Worm (Caenorhabditis elegans) whole organism, L1 larva: ENCODE data around the gene F41G4.13.
A peak's percentile ranks its signal among the peaks of the same experiment; 100 is the strongest.

Experiments
- F16B12.6 ChIP-seq: fragments of 150-350 bp; optimal IDR thresholded peaks from 2 replicates; lab custom pipeline; 2014; ENCODE audit warnings: missing biosample characterization, missing genetic modification characterization
- alr-1 ChIP-seq: fragments of 200-800 bp; sonication (Bioruptor generic); optimal IDR thresholded peaks from 2 replicates; lab custom pipeline; 2018; ENCODE audit warnings: borderline replicate concordance, mild to moderate bottlenecking, missing genetic modification characterization, missing compliant biosample characterization
- ama-1 ChIP-seq: fragments of 150-350 bp; optimal IDR thresholded peaks from 2 replicates; lab custom pipeline; 2014
- blmp-1 ChIP-seq: fragments of 150-350 bp; optimal IDR thresholded peaks from 2 replicates; lab custom pipeline; 2014; ENCODE audit warnings: missing biosample characterization, missing genetic modification characterization
- ces-1 ChIP-seq: fragments of 150-350 bp; optimal IDR thresholded peaks from 2 replicates; lab custom pipeline; 2014; ENCODE audit warnings: missing biosample characterization, missing genetic modification reagents, missing genetic modification characterization
- dsc-1 ChIP-seq: sonication (generic microtip); optimal IDR thresholded peaks from 2 replicates; lab custom pipeline; 2016; ENCODE audit warnings: mild to moderate bottlenecking, missing genetic modification characterization, missing compliant biosample characterization
- efl-1 ChIP-seq, 4 experiments: fragments of 150-350 bp; optimal IDR thresholded peaks in 3 of 4; peaks in 1 of 4; 1 replicate in 1 of 4; 2 replicates in 3 of 4; lab custom pipeline; 2014; ENCODE audit warnings: missing biosample characterization in 2 of 4, missing genetic modification characterization in 2 of 4, missing genetic modification reagents in 2 of 4
- egl-13 ChIP-seq: sonication (generic microtip); optimal IDR thresholded peaks from 2 replicates; lab custom pipeline; 2016; ENCODE audit warnings: missing genotype, missing genetic modification reagents, missing genetic modification characterization, missing compliant biosample characterization
- egl-27 ChIP-seq, 2 experiments: fragments of 150-350 bp in 1 of 2; sonication (generic microtip); optimal IDR thresholded peaks; 3 replicates each; lab custom pipeline; 2017 to 2018; ENCODE audit warnings: missing biosample characterization in 2 of 2, missing genetic modification characterization in 2 of 2, missing genetic modification reagents in 2 of 2
- elt-2 ChIP-seq: sonication (generic microtip); optimal IDR thresholded peaks from 2 replicates; lab custom pipeline; 2016; ENCODE audit warnings: missing genetic modification characterization, mild to moderate bottlenecking, inconsistent platforms, missing compliant biosample characterization, missing genetic modification reagents
- fkh-10 ChIP-seq: sonication (generic microtip); optimal IDR thresholded peaks from 2 replicates; lab custom pipeline; 2017; ENCODE audit warnings: missing biosample characterization, missing genetic modification reagents, missing genetic modification characterization
- fkh-4 ChIP-seq: sonication (generic microtip); optimal IDR thresholded peaks from 2 replicates; lab custom pipeline; 2016; ENCODE audit warnings: missing compliant biosample characterization, missing genetic modification characterization, borderline replicate concordance
- fkh-8 ChIP-seq: sonication (generic microtip); optimal IDR thresholded peaks from 2 replicates; lab custom pipeline; 2016; ENCODE audit warnings: mild to moderate bottlenecking, missing genetic modification characterization, missing compliant biosample characterization
- grh-1 ChIP-seq: fragments of 200-800 bp; sonication (Bioruptor generic); IDR thresholded peaks from 2 replicates; pipeline ENCODE4 v1.3.6; 2022; ENCODE audit warnings: missing genetic modification reagents, missing genetic modification characterization, missing compliant biosample characterization
- hlh-17 ChIP-seq: fragments of 200-800 bp; sonication (Bioruptor generic); optimal IDR thresholded peaks from 2 replicates; lab custom pipeline; 2018; ENCODE audit warnings: missing genetic modification characterization, mild to moderate bottlenecking, missing compliant biosample characterization, moderate library complexity, borderline replicate concordance
- hlh-4 ChIP-seq: sonication (generic microtip); optimal IDR thresholded peaks from 2 replicates; lab custom pipeline; 2016; ENCODE audit warnings: mild to moderate bottlenecking, missing genetic modification characterization, missing compliant biosample characterization
- hpl-2 ChIP-seq: fragments of 150-350 bp; optimal IDR thresholded peaks from 2 replicates; lab custom pipeline; 2014; ENCODE audit warnings: missing biosample characterization, missing genetic modification reagents, missing genetic modification characterization
- irx-1 ChIP-seq: sonication (generic microtip); optimal IDR thresholded peaks from 2 replicates; lab custom pipeline; 2016; ENCODE audit warnings: missing genetic modification characterization, missing compliant biosample characterization
- jun-1 ChIP-seq: fragments of 150-350 bp; optimal IDR thresholded peaks from 2 replicates; lab custom pipeline; 2014; ENCODE audit warnings: missing biosample characterization, missing genetic modification reagents, missing genetic modification characterization
- lin-13 ChIP-seq: fragments of 150-350 bp; optimal IDR thresholded peaks from 2 replicates; lab custom pipeline; 2014; ENCODE audit warnings: missing biosample characterization, missing genetic modification reagents, missing genetic modification characterization
- lin-15B ChIP-seq: fragments of 150-350 bp; sonication (generic microtip); optimal IDR thresholded peaks from 3 replicates; lab custom pipeline; 2014; ENCODE audit warnings: missing biosample characterization, missing genetic modification characterization
- lin-35 ChIP-seq, 2 experiments: fragments of 150-350 bp; optimal IDR thresholded peaks; 2 replicates each; lab custom pipeline; 2014; ENCODE audit warnings: missing biosample characterization in 2 of 2, missing genetic modification characterization in 2 of 2, missing genetic modification reagents in 2 of 2
- lir-3 ChIP-seq: sonication (generic microtip); optimal IDR thresholded peaks from 2 replicates; lab custom pipeline; 2016; ENCODE audit warnings: mild to moderate bottlenecking, missing genetic modification characterization, moderate library complexity, missing compliant biosample characterization; ENCODE audit not compliant: poor library complexity
- lsy-2 ChIP-seq, 2 experiments: fragments of 150-350 bp; optimal IDR thresholded peaks; 2 replicates each; lab custom pipeline; 2014; ENCODE audit warnings: missing biosample characterization in 2 of 2, missing genetic modification characterization in 2 of 2
- mdl-1 ChIP-seq, 2 experiments: fragments of 150-350 bp; optimal IDR thresholded peaks; 2 replicates each; lab custom pipeline; 2014 to 2017; ENCODE audit warnings: missing biosample characterization in 2 of 2, missing genetic modification characterization in 2 of 2, inconsistent platforms in 1 of 2
- mep-1 ChIP-seq: fragments of 150-350 bp; optimal IDR thresholded peaks from 2 replicates; lab custom pipeline; 2014; ENCODE audit warnings: missing biosample characterization, missing genetic modification characterization
- nhr-11 ChIP-seq: fragments of 150-350 bp; optimal IDR thresholded peaks from 2 replicates; lab custom pipeline; 2014; ENCODE audit warnings: missing biosample characterization, missing genetic modification characterization
- nhr-12 ChIP-seq: sonication (generic microtip); optimal IDR thresholded peaks from 2 replicates; lab custom pipeline; 2017; ENCODE audit warnings: missing biosample characterization, missing genetic modification characterization
- nhr-47 ChIP-seq: sonication (generic microtip); optimal IDR thresholded peaks from 2 replicates; lab custom pipeline; 2016; ENCODE audit warnings: mild to moderate bottlenecking, missing genetic modification characterization, moderate library complexity, missing compliant biosample characterization
- nhr-71 ChIP-seq: sonication (generic microtip); optimal IDR thresholded peaks from 2 replicates; lab custom pipeline; 2016; ENCODE audit warnings: mild to moderate bottlenecking, missing genetic modification characterization, moderate library complexity, missing compliant biosample characterization
- nhr-77 ChIP-seq: fragments of 150-350 bp; optimal IDR thresholded peaks from 2 replicates; lab custom pipeline; 2014; ENCODE audit warnings: missing biosample characterization, missing genetic modification characterization
- nhr-84 ChIP-seq: sonication (generic microtip); optimal IDR thresholded peaks from 2 replicates; lab custom pipeline; 2017; ENCODE audit warnings: missing biosample characterization, missing genetic modification characterization
- nhr-85 ChIP-seq: sonication (generic microtip); peaks from one replicate; lab custom pipeline; 2016; ENCODE audit warnings: missing genetic modification characterization, inconsistent platforms, missing compliant biosample characterization
- nhr-90 ChIP-seq: sonication (generic microtip); optimal IDR thresholded peaks from 2 replicates; lab custom pipeline; 2016; ENCODE audit warnings: mild to moderate bottlenecking, missing genetic modification characterization, missing compliant biosample characterization; ENCODE audit not compliant: poor library complexity
- pax-3 ChIP-seq: fragments of 200-800 bp; sonication (Bioruptor generic); optimal IDR thresholded peaks from 2 replicates; lab custom pipeline; 2018; ENCODE audit warnings: mild to moderate bottlenecking, missing genetic modification characterization, moderate library complexity, missing compliant biosample characterization
- rnt-1 ChIP-seq: sonication (generic microtip); optimal IDR thresholded peaks from 2 replicates; lab custom pipeline; 2016; ENCODE audit warnings: mild to moderate bottlenecking, missing genetic modification characterization, moderate library complexity, missing compliant biosample characterization
- skn-1 ChIP-seq: fragments of 150-350 bp; optimal IDR thresholded peaks from 2 replicates; lab custom pipeline; 2014; ENCODE audit warnings: missing biosample characterization, missing genetic modification characterization
- snpc-4 ChIP-seq: fragments of 150-350 bp; optimal IDR thresholded peaks from 2 replicates; lab custom pipeline; 2014; ENCODE audit warnings: missing biosample characterization, missing genetic modification characterization
- snu-23 ChIP-seq: sonication (generic microtip); optimal IDR thresholded peaks from 2 replicates; lab custom pipeline; 2016; ENCODE audit warnings: missing genetic modification characterization, missing compliant biosample characterization
- sox-4 ChIP-seq: sonication (generic microtip); optimal IDR thresholded peaks from 2 replicates; lab custom pipeline; 2016; ENCODE audit warnings: missing genetic modification characterization, missing compliant biosample characterization
- swsn-7 ChIP-seq: sonication (generic microtip); optimal IDR thresholded peaks from 2 replicates; lab custom pipeline; 2016; ENCODE audit warnings: missing genetic modification characterization, missing compliant biosample characterization
- tbx-2 ChIP-seq: sonication (generic microtip); optimal IDR thresholded peaks from 2 replicates; lab custom pipeline; 2016; ENCODE audit warnings: missing genetic modification characterization, missing compliant biosample characterization
- unc-30 ChIP-seq: sonication (generic microtip); optimal IDR thresholded peaks from 2 replicates; lab custom pipeline; 2017; ENCODE audit warnings: missing biosample characterization, missing genetic modification characterization
- unc-98 ChIP-seq: fragments of 200-800 bp; sonication (Bioruptor generic); IDR thresholded peaks from 2 replicates; pipeline ENCODE4 v1.3.6; 2022; ENCODE audit warnings: missing genetic modification characterization, missing compliant biosample characterization
- vab-15 ChIP-seq: sonication (generic microtip); optimal IDR thresholded peaks from 2 replicates; lab custom pipeline; 2017; ENCODE audit warnings: missing genotype, mild to moderate bottlenecking, missing genetic modification characterization, missing compliant biosample characterization
- xbp-1 ChIP-seq: sonication (generic microtip); optimal IDR thresholded peaks from 2 replicates; lab custom pipeline; 2016; ENCODE audit warnings: missing genetic modification characterization, missing compliant biosample characterization
- zip-4 ChIP-seq: fragments of 200-800 bp; sonication (Bioruptor generic); optimal IDR thresholded peaks from 2 replicates; lab custom pipeline; 2018; ENCODE audit warnings: mild to moderate bottlenecking, missing genetic modification characterization, moderate library complexity, missing compliant biosample characterization

The F41G4.13 gene

DNA sequence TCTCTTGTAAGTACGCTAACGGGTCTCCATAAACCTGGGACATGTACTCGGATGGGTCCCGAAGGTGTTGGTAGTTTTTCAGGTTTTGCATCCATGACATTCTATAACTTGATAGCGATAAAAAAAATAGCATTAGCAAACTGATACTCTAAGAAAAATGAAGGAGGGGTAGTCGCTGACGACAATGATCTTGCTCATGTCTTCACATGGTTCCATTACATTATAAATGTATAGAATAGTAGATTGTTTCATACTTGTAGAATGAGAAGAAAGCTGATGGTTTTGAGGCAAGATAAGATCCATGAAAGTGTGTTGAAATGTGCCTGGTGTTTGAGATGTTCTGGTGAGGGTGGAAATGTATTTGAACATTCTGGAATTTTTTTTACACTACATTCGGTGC is 27.6 kb downstream of the F41G4.13 start, which contains the start of gene mec-4:
mec-4 (minus strand) TSS at position 101 of the 400 bp plus-strand sequence.
- TF ChIP-seq unc-98 (GFP tag; lab: Robert Waterston, UW): no peak
- no peak for TF ChIP-seq lsy-2 (tag; optimal IDR thresholded peaks at IDR 0.05; lab: Kevin White, UChicago)
- no peak for TF ChIP-seq nhr-90
- no peak for TF ChIP-seq irx-1 (tag; lab: Kevin White, UChicago)
- no peak for TF ChIP-seq xbp-1
- no peak for TF ChIP-seq blmp-1 (tag; lab: Kevin White, UChicago)
- TF ChIP-seq hlh-4 (tag; lab: Kevin White, UChicago): no peak
- TF ChIP-seq lin-15B (tag; lab: Kevin White, UChicago): no peak

DNA sequence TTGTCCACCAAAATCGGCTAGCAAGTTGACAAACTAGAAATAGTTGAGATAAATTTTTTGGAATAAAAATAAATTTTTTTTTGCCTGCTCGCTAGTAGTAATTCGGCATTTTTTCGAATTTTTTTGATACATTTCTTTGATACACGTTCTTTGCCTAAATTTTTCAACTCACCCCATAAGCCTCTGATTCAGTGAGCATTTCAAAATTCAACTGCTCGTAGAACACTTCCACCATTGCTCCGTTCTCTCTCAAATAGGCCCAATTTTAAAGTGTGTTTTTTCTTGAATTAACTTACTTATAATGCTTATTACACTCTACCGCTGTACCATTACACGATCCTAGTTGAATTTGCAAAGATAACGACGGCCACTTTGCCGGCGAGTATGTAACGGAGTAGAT is 31.0 kb downstream of the F41G4.13 start:
- no peak for TF ChIP-seq elt-2 (tag; lab: Kevin White, UChicago)
- peak; percentile 31 for TF ChIP-seq ama-1 (lab: Kevin White, UChicago)

DNA sequence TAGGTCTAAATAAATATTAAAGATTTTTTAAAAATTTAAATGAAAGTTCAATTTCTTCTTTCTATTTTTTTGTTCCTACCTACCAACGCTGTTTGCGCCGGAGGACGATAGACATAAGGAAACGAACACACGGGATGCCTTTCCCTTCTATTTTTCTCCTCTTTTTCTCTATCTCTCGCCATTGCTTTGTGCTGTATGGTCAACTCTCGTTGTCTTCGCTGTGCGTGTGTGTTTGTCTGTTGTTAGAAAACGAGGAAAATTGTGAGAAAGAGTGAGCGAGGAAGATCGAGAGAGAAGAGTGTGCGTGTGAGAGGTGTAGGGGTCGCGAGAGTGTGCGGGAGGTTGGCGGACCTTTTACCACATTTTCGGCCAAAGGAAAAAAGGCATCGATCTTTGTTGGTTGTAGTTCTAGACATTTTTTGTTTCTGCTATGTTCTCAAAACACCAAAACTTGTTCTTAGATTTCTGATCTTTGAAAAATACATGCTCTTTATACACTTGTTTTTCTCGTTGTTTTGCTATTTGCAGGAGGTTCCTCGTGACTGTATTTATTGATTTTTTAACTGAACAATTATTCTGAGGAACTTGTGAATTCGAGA is 35.4 kb downstream of the F41G4.13 start:
- TF ChIP-seq nhr-12 (tag; lab: Kevin White, UChicago): no peak
- peak; percentile 62 for TF ChIP-seq nhr-85 (tag; lab: Kevin White, UChicago)
- TF ChIP-seq vab-15 (tag; lab: Kevin White, UChicago): no peak
- no peak for TF ChIP-seq fkh-4 (tag; lab: Kevin White, UChicago)
- peak; percentile 25 to 49 for TF ChIP-seq efl-1 (optimal IDR thresholded peaks at IDR 0.05; lab: Kevin White, UChicago)
- TF ChIP-seq efl-1 (GFP tag; optimal IDR thresholded peaks at IDR 0.05 in 1 of 2; lab: Kevin White, UChicago): no peak
- TF ChIP-seq nhr-84 (tag; lab: Kevin White, UChicago): no peak
- TF ChIP-seq mdl-1 (tag; optimal IDR thresholded peaks at IDR 0.05; lab: Kevin White, UChicago): peak in 1 of 2 experiments; percentile 52
- peak; percentile 37 to 57 for TF ChIP-seq lsy-2 (tag; optimal IDR thresholded peaks at IDR 0.05; lab: Kevin White, UChicago)
- no peak for TF ChIP-seq ces-1 (GFP tag; lab: Kevin White, UChicago)
- TF ChIP-seq fkh-10: peak; percentile 40
- TF ChIP-seq fkh-8 (tag; lab: Kevin White, UChicago): peak; percentile 12
- no peak for TF ChIP-seq lin-15B (tag; lab: Kevin White, UChicago)
- TF ChIP-seq swsn-7 (tag; lab: Kevin White, UChicago): peak; percentile 63
- TF ChIP-seq snpc-4: no peak
- TF ChIP-seq rnt-1 (tag; lab: Kevin White, UChicago): peak; percentile 61
- TF ChIP-seq unc-30 (tag; lab: Kevin White, UChicago): no peak
- TF ChIP-seq nhr-11 (tag; lab: Kevin White, UChicago): no peak
- peak; percentile 70 for TF ChIP-seq nhr-71 (tag; lab: Kevin White, UChicago)
- no peak for TF ChIP-seq grh-1
- no peak for TF ChIP-seq unc-98 (GFP tag; lab: Robert Waterston, UW)
- TF ChIP-seq zip-4 (GFP tag; lab: Kevin White, UChicago): peak; percentile 10
- TF ChIP-seq pax-3 (tag; lab: Kevin White, UChicago): no peak
- TF ChIP-seq jun-1 (tag; lab: Kevin White, UChicago): no peak
- TF ChIP-seq F16B12.6 (tag; lab: Kevin White, UChicago): no peak
- peak; percentile 35 to 63 for TF ChIP-seq lin-35 (GFP tag; optimal IDR thresholded peaks at IDR 0.05; lab: Kevin White, UChicago)
- no peak for TF ChIP-seq nhr-77
- peak; percentile 51 for TF ChIP-seq skn-1 (tag; lab: Kevin White, UChicago)
- TF ChIP-seq mep-1: peak; percentile 91
- TF ChIP-seq lir-3 (tag; lab: Kevin White, UChicago): no peak
- TF ChIP-seq lin-13 (GFP tag; lab: Kevin White, UChicago): no peak
- no peak for TF ChIP-seq hlh-17 (GFP tag; lab: Kevin White, UChicago)
- TF ChIP-seq egl-27 (tag; optimal IDR thresholded peaks at IDR 0.05; lab: Kevin White, UChicago): no peak
- peak; percentile 45 for TF ChIP-seq nhr-90
- no peak for TF ChIP-seq sox-4 (tag; lab: Kevin White, UChicago)
- TF ChIP-seq dsc-1: peak; percentile 31
- TF ChIP-seq alr-1 (tag; lab: Kevin White, UChicago): no peak
- TF ChIP-seq snu-23 (GFP tag; lab: Kevin White, UChicago): peak; percentile 78
- TF ChIP-seq hpl-2 (GFP tag; lab: Kevin White, UChicago): no peak
- TF ChIP-seq xbp-1: peak; percentile 3
- TF ChIP-seq nhr-47: peak; percentile 58
- no peak for TF ChIP-seq egl-13 (tag; lab: Kevin White, UChicago)
- peak; percentile 64 for TF ChIP-seq tbx-2 (tag; lab: Kevin White, UChicago)
